Worm (Caenorhabditis elegans) whole organism, L3 larva: ENCODE data around the gene F27D9.13.

ENCODE experiments used
- R02D3.7 ChIP-seq: fragments of 150-350 bp; optimal IDR thresholded peaks from 2 replicates; lab custom pipeline; 2014; ENCODE audit warnings: missing biosample characterization, missing genetic modification characterization
- aly-2 ChIP-seq: fragments of 150-350 bp; optimal IDR thresholded peaks from 2 replicates; lab custom pipeline; 2014; ENCODE audit warnings: missing biosample characterization, missing genetic modification characterization
- ama-1 ChIP-seq: fragments of 150-350 bp; optimal IDR thresholded peaks from 2 replicates; lab custom pipeline; 2018
- ceh-16 ChIP-seq: sonication (generic microtip); optimal IDR thresholded peaks from 2 replicates; lab custom pipeline; 2017; ENCODE audit warnings: missing biosample characterization, missing genetic modification characterization
- ceh-82 ChIP-seq: fragments of 150-350 bp; optimal IDR thresholded peaks from 2 replicates; lab custom pipeline; 2014; ENCODE audit warnings: missing biosample characterization, missing genetic modification characterization
- ceh-9 ChIP-seq: sonication (generic microtip); optimal IDR thresholded peaks from 2 replicates; lab custom pipeline; 2018; ENCODE audit warnings: missing biosample characterization, missing genetic modification characterization
- elt-1 ChIP-seq: fragments of 150-350 bp; optimal IDR thresholded peaks from 2 replicates; lab custom pipeline; 2014; ENCODE audit warnings: missing biosample characterization, missing genetic modification characterization
- fos-1 ChIP-seq: fragments of 150-350 bp; optimal IDR thresholded peaks from 2 replicates; lab custom pipeline; 2014; ENCODE audit warnings: missing biosample characterization, missing genetic modification characterization
- lin-39 ChIP-seq: fragments of 150-350 bp; optimal IDR thresholded peaks from 2 replicates; lab custom pipeline; 2018; ENCODE audit warnings: missing biosample characterization, missing genetic modification reagents, missing genetic modification characterization
- nhr-237 ChIP-seq: fragments of 150-350 bp; optimal IDR thresholded peaks from 2 replicates; lab custom pipeline; 2014; ENCODE audit warnings: missing biosample characterization, missing genetic modification characterization
- nhr-25 ChIP-seq: sonication (generic microtip); optimal IDR thresholded peaks from 2 replicates; lab custom pipeline; 2017; ENCODE audit warnings: missing biosample characterization, missing genetic modification characterization
- nhr-76 ChIP-seq: fragments of 150-350 bp; sonication (generic microtip); optimal IDR thresholded peaks from 5 replicates; lab custom pipeline; 2014; ENCODE audit warnings: missing biosample characterization, missing genetic modification characterization
- unc-62 ChIP-seq: fragments of 150-350 bp; sonication (generic microtip); optimal IDR thresholded peaks from 4 replicates; lab custom pipeline; 2014; ENCODE audit warnings: missing biosample characterization, missing genetic modification reagents, missing genetic modification characterization
- ztf-4 ChIP-seq: fragments of 150-350 bp; optimal IDR thresholded peaks from 2 replicates; lab custom pipeline; 2014; ENCODE audit warnings: missing biosample characterization, missing genetic modification characterization

DNA sequence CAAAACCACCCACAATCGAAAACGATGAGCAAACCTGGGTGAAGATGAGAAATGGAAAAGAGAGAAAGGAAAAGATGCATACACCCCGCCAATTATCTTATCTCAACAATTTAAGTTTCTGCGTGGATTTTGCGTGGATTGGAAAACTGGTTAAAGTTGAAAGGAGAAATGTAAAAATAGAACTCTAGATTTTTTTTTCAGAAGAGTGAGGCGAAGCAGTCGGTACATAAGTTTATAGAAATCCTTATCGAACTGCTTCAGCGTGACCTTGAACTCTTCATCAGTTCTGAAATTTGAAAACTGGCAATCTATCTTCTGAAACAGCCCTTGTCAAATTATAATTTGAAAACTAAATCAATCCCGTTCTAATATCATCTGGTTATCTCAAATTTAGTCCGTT, 21.9 kb upstream of the F27D9.13 start, which contains the start of gene clik-2:
- TF ChIP-seq ceh-82 (tag; lab: Kevin White, UChicago) (no peak), lin-39 (no peak), fos-1 (tag; lab: Kevin White, UChicago) (no peak), aly-2 (tag; lab: Kevin White, UChicago) (no peak), R02D3.7 (no peak), nhr-76 (tag; lab: Kevin White, UChicago) (no peak), nhr-25 (no peak), ceh-9 (no peak), elt-1 (no peak), ztf-4 (tag; lab: Kevin White, UChicago) (no peak), nhr-237 (tag; lab: Kevin White, UChicago) (no peak), ama-1 (lab: Kevin White, UChicago) (no peak), unc-62 (GFP tag; lab: Kevin White, UChicago) (no peak), ceh-16 (tag; lab: Kevin White, UChicago) (no peak)
